Worm (Caenorhabditis elegans) whole organism, L1 larva: ENCODE measurements around the gene F52G3.7.

Experiments used
- C34B4.2 ChIP-seq: sonication (generic microtip); optimal IDR thresholded peaks from 2 replicates; lab custom pipeline; 2017; ENCODE audit warnings: mild to moderate bottlenecking, missing genetic modification characterization, missing compliant biosample characterization
- F16B12.6 ChIP-seq: fragments of 150-350 bp; optimal IDR thresholded peaks from 2 replicates; lab custom pipeline; 2014; ENCODE audit warnings: missing biosample characterization, missing genetic modification characterization
- aha-1 ChIP-seq: fragments of 150-350 bp; optimal IDR thresholded peaks from 2 replicates; lab custom pipeline; 2014; ENCODE audit warnings: missing biosample characterization, missing genetic modification characterization
- blmp-1 ChIP-seq: fragments of 150-350 bp; optimal IDR thresholded peaks from 2 replicates; lab custom pipeline; 2014; ENCODE audit warnings: missing biosample characterization, missing genetic modification characterization
- ceh-82 ChIP-seq, 3 experiments: fragments of 150-350 bp in 1 of 3; sonication (generic microtip) in 2 of 3; optimal IDR thresholded peaks; 2 replicates each; lab custom pipeline; 2014 to 2017; ENCODE audit warnings: missing biosample characterization in 3 of 3, missing genetic modification characterization in 3 of 3
- ceh-88 ChIP-seq: fragments of 200-800 bp; sonication (Bioruptor generic); IDR thresholded peaks from 2 replicates; pipeline ENCODE4 v1.3.6; 2022; ENCODE audit warnings: missing genetic modification characterization, missing compliant biosample characterization
- dpl-1 ChIP-seq, 3 experiments: fragments of 150-350 bp in 2 of 3; sonication (generic microtip) in 1 of 3; optimal IDR thresholded peaks; 2 replicates each; lab custom pipeline; 2014 to 2017; ENCODE audit warnings: missing biosample characterization in 3 of 3, missing genetic modification characterization in 3 of 3, missing genetic modification reagents in 3 of 3
- efl-1 ChIP-seq, 4 experiments: fragments of 150-350 bp; optimal IDR thresholded peaks in 3 of 4; peaks in 1 of 4; 1 replicate in 1 of 4; 2 replicates in 3 of 4; lab custom pipeline; 2014; ENCODE audit warnings: missing biosample characterization in 2 of 4, missing genetic modification characterization in 2 of 4, missing genetic modification reagents in 2 of 4
- elt-2 ChIP-seq: sonication (generic microtip); optimal IDR thresholded peaks from 2 replicates; lab custom pipeline; 2016; ENCODE audit warnings: missing genetic modification characterization, mild to moderate bottlenecking, inconsistent platforms, missing compliant biosample characterization, missing genetic modification reagents
- elt-3 ChIP-seq, 6 experiments: fragments of 150-350 bp in 1 of 6; sonication (generic microtip); optimal IDR thresholded peaks; 2 replicates each; lab custom pipeline; 2017 to 2018; ENCODE audit warnings: missing biosample characterization in 6 of 6, missing genetic modification characterization in 6 of 6, inconsistent platforms in 1 of 6
- fkh-4 ChIP-seq: sonication (generic microtip); optimal IDR thresholded peaks from 2 replicates; lab custom pipeline; 2016; ENCODE audit warnings: missing compliant biosample characterization, missing genetic modification characterization, borderline replicate concordance
- fkh-8 ChIP-seq: sonication (generic microtip); optimal IDR thresholded peaks from 2 replicates; lab custom pipeline; 2016; ENCODE audit warnings: mild to moderate bottlenecking, missing genetic modification characterization, missing compliant biosample characterization
- grh-1 ChIP-seq: fragments of 200-800 bp; sonication (Bioruptor generic); IDR thresholded peaks from 2 replicates; pipeline ENCODE4 v1.3.6; 2022; ENCODE audit warnings: missing genetic modification reagents, missing genetic modification characterization, missing compliant biosample characterization
- hlh-4 ChIP-seq: sonication (generic microtip); optimal IDR thresholded peaks from 2 replicates; lab custom pipeline; 2016; ENCODE audit warnings: mild to moderate bottlenecking, missing genetic modification characterization, missing compliant biosample characterization
- hpl-2 ChIP-seq: fragments of 150-350 bp; optimal IDR thresholded peaks from 2 replicates; lab custom pipeline; 2014; ENCODE audit warnings: missing biosample characterization, missing genetic modification reagents, missing genetic modification characterization
- isw-1 ChIP-seq: fragments of 200-800 bp; sonication (Bioruptor generic); IDR thresholded peaks from 2 replicates; pipeline ENCODE4 v1.3.6; 2022; ENCODE audit warnings: missing genetic modification characterization, missing compliant biosample characterization
- lin-13 ChIP-seq: fragments of 150-350 bp; optimal IDR thresholded peaks from 2 replicates; lab custom pipeline; 2014; ENCODE audit warnings: missing biosample characterization, missing genetic modification reagents, missing genetic modification characterization
- lin-14 ChIP-seq: fragments of 200-800 bp; sonication (Bioruptor generic); optimal IDR thresholded peaks from 2 replicates; lab custom pipeline; 2018; ENCODE audit warnings: mild to moderate bottlenecking, missing genetic modification characterization, moderate library complexity, missing compliant biosample characterization
- lin-35 ChIP-seq, 2 experiments: fragments of 150-350 bp; optimal IDR thresholded peaks; 2 replicates each; lab custom pipeline; 2014; ENCODE audit warnings: missing biosample characterization in 2 of 2, missing genetic modification characterization in 2 of 2, missing genetic modification reagents in 2 of 2
- lin-39 ChIP-seq: fragments of 150-350 bp; optimal IDR thresholded peaks from 2 replicates; lab custom pipeline; 2014; ENCODE audit warnings: missing biosample characterization, missing genetic modification reagents, missing genetic modification characterization
- lsy-2 ChIP-seq, 2 experiments: fragments of 150-350 bp; optimal IDR thresholded peaks; 2 replicates each; lab custom pipeline; 2014; ENCODE audit warnings: missing biosample characterization in 2 of 2, missing genetic modification characterization in 2 of 2
- mab-9 ChIP-seq: fragments of 200-800 bp; sonication (Bioruptor generic); IDR thresholded peaks from 2 replicates; pipeline ENCODE4 v1.3.6; 2022; ENCODE audit warnings: missing genetic modification reagents, missing genetic modification characterization, missing compliant biosample characterization
- mdl-1 ChIP-seq, 2 experiments: fragments of 150-350 bp; optimal IDR thresholded peaks; 2 replicates each; lab custom pipeline; 2014 to 2017; ENCODE audit warnings: missing biosample characterization in 2 of 2, missing genetic modification characterization in 2 of 2, inconsistent platforms in 1 of 2
- mep-1 ChIP-seq: fragments of 150-350 bp; optimal IDR thresholded peaks from 2 replicates; lab custom pipeline; 2014; ENCODE audit warnings: missing biosample characterization, missing genetic modification characterization
- nhr-11 ChIP-seq: fragments of 150-350 bp; optimal IDR thresholded peaks from 2 replicates; lab custom pipeline; 2014; ENCODE audit warnings: missing biosample characterization, missing genetic modification characterization
- nhr-12 ChIP-seq: sonication (generic microtip); optimal IDR thresholded peaks from 2 replicates; lab custom pipeline; 2017; ENCODE audit warnings: missing biosample characterization, missing genetic modification characterization
- nhr-19 ChIP-seq: fragments of 200-800 bp; sonication (Bioruptor generic); conservative IDR thresholded peaks from 2 replicates; pipeline ENCODE4 v1.3.6; 2022; ENCODE audit warnings: missing genetic modification characterization, missing compliant biosample characterization
- nhr-237 ChIP-seq: fragments of 150-350 bp; optimal IDR thresholded peaks from 2 replicates; lab custom pipeline; 2014; ENCODE audit warnings: missing biosample characterization, missing genetic modification characterization
- nhr-28 ChIP-seq: fragments of 150-350 bp; optimal IDR thresholded peaks from 2 replicates; lab custom pipeline; 2014; ENCODE audit warnings: missing biosample characterization, missing genetic modification characterization
- nhr-47 ChIP-seq: sonication (generic microtip); optimal IDR thresholded peaks from 2 replicates; lab custom pipeline; 2016; ENCODE audit warnings: mild to moderate bottlenecking, missing genetic modification characterization, moderate library complexity, missing compliant biosample characterization
- nhr-76 ChIP-seq: sonication (generic microtip); optimal IDR thresholded peaks from 2 replicates; lab custom pipeline; 2017; ENCODE audit warnings: missing biosample characterization, missing genetic modification characterization
- nhr-84 ChIP-seq: sonication (generic microtip); optimal IDR thresholded peaks from 2 replicates; lab custom pipeline; 2017; ENCODE audit warnings: missing biosample characterization, missing genetic modification characterization
- pqm-1 ChIP-seq: sonication (generic microtip); optimal IDR thresholded peaks from 3 replicates; lab custom pipeline; 2017; ENCODE audit warnings: missing biosample characterization, missing genetic modification characterization
- skn-1 ChIP-seq: fragments of 150-350 bp; optimal IDR thresholded peaks from 2 replicates; lab custom pipeline; 2014; ENCODE audit warnings: missing biosample characterization, missing genetic modification characterization
- sox-4 ChIP-seq: sonication (generic microtip); optimal IDR thresholded peaks from 2 replicates; lab custom pipeline; 2016; ENCODE audit warnings: missing genetic modification characterization, missing compliant biosample characterization
- sptf-1 ChIP-seq: fragments of 150-350 bp; optimal IDR thresholded peaks from 2 replicates; lab custom pipeline; 2014; ENCODE audit warnings: missing biosample characterization, missing genetic modification characterization
- unc-130 ChIP-seq: fragments of 150-350 bp; optimal IDR thresholded peaks from 2 replicates; lab custom pipeline; 2017; ENCODE audit warnings: missing biosample characterization, missing genetic modification characterization, inconsistent platforms
- xbp-1 ChIP-seq: sonication (generic microtip); optimal IDR thresholded peaks from 2 replicates; lab custom pipeline; 2016; ENCODE audit warnings: missing genetic modification characterization, missing compliant biosample characterization
- ztf-11 ChIP-seq, 2 experiments: sonication (generic microtip); optimal IDR thresholded peaks; 2 replicates each; lab custom pipeline; 2016 to 2017; ENCODE audit warnings: missing genetic modification characterization in 2 of 2, missing biosample characterization in 1 of 2, missing compliant biosample characterization in 1 of 2

The F52G3.7 gene

ce11 chrX:16962640-16963039 lies 1.1 kb upstream of the F52G3.7 start:
- TF ChIP-seq sptf-1 (tag; lab: Kevin White, UChicago) (no peak), lin-14 (GFP tag; lab: Kevin White, UChicago) (peak; percentile 15)

DNA sequence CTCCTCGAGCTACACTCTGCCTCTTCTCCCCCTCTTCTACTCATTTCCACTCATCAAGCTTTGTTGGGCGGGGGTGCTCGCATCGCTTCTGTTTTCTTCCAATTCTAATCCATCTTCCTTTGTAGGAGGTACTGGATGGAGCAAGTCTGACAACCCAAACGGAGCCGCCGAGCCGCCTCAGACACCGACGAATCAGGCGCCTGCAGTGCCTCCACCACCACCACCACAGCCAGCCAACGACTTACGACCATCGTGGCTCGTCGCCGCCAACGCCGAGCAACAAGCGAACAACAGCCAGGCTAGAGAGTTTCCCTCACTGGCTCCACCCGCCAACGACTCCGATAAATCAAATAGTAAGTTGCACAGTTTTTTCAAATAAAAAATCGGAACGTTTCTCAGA lies 2.2 kb downstream of the F52G3.7 start:
- no peak for TF ChIP-seq elt-3 (tag; optimal IDR thresholded peaks at IDR 0.05; lab: Kevin White, UChicago)
- no peak for TF ChIP-seq hlh-4 (tag; lab: Kevin White, UChicago)
- no peak for TF ChIP-seq hpl-2 (GFP tag; lab: Kevin White, UChicago)
- TF ChIP-seq blmp-1 (tag; lab: Kevin White, UChicago), result no peak
- TF ChIP-seq mep-1 (tag; lab: Kevin White, UChicago), result no peak
- TF ChIP-seq fkh-8 (tag; lab: Kevin White, UChicago), result no peak
- TF ChIP-seq C34B4.2, result no peak
- TF ChIP-seq lin-39 (tag; lab: Kevin White, UChicago), result no peak
- no peak for TF ChIP-seq unc-130 (tag; lab: Kevin White, UChicago)
- TF ChIP-seq grh-1 (GFP tag; lab: Robert Waterston, UW), result no peak
- TF ChIP-seq sox-4 (tag; lab: Kevin White, UChicago), result no peak
- no peak for TF ChIP-seq F16B12.6 (tag; lab: Kevin White, UChicago)
- TF ChIP-seq fkh-4 (tag; lab: Kevin White, UChicago), result no peak
- TF ChIP-seq elt-2 (tag; lab: Kevin White, UChicago), result no peak
- no peak for TF ChIP-seq nhr-19
- no peak for TF ChIP-seq nhr-76
- no peak for TF ChIP-seq mdl-1 (tag; optimal IDR thresholded peaks at IDR 0.05; lab: Kevin White, UChicago)
- no peak for TF ChIP-seq ztf-11 (tag; optimal IDR thresholded peaks at IDR 0.05; lab: Kevin White, UChicago)
- no peak for TF ChIP-seq ceh-88 (GFP tag; lab: Robert Waterston, UW)

ce11 chrX:16967813-16968212 lies 4.1 kb downstream of the F52G3.7 start:
- TF ChIP-seq pqm-1 (tag; lab: Kevin White, UChicago) (no peak), lin-35 (GFP tag; optimal IDR thresholded peaks at IDR 0.05; lab: Kevin White, UChicago) (no peak), nhr-47 (tag; lab: Kevin White, UChicago) (no peak), nhr-84 (no peak), nhr-237 (no peak), fkh-4 (tag; lab: Kevin White, UChicago) (no peak), isw-1 (GFP tag; lab: Robert Waterston, UW) (no peak), skn-1 (tag; lab: Kevin White, UChicago) (no peak), nhr-12 (no peak), unc-130 (tag; lab: Kevin White, UChicago) (no peak), lin-13 (GFP tag; lab: Kevin White, UChicago) (no peak), dpl-1 (GFP tag; optimal IDR thresholded peaks at IDR 0.05; lab: Kevin White, UChicago) (no peak), sox-4 (tag; lab: Kevin White, UChicago) (no peak), efl-1 (optimal IDR thresholded peaks at IDR 0.05; lab: Kevin White, UChicago) (no peak), efl-1 (GFP tag; optimal IDR thresholded peaks at IDR 0.05 in 1 of 2; lab: Kevin White, UChicago) (no peak), aha-1 (no peak), mab-9 (GFP tag; lab: Robert Waterston, UW) (no peak), nhr-19 (no peak), lsy-2 (tag; optimal IDR thresholded peaks at IDR 0.05; lab: Kevin White, UChicago) (no peak), sptf-1 (tag; lab: Kevin White, UChicago) (no peak), ceh-82 (tag; optimal IDR thresholded peaks at IDR 0.05; lab: Kevin White, UChicago) (no peak)

ce11 chrX:16976043-16976442 lies 12.3 kb downstream of the F52G3.7 start, which contains the start of gene F52G3.5:
F52G3.5 (minus strand) TSS chrX:16976143.
- no peak for TF ChIP-seq nhr-11 (tag; lab: Kevin White, UChicago)
- no peak for TF ChIP-seq xbp-1 (tag; lab: Kevin White, UChicago)
- TF ChIP-seq pqm-1 (tag; lab: Kevin White, UChicago), result no peak
- TF ChIP-seq lsy-2 (tag; optimal IDR thresholded peaks at IDR 0.05; lab: Kevin White, UChicago), result no peak
- TF ChIP-seq efl-1 (optimal IDR thresholded peaks at IDR 0.05; lab: Kevin White, UChicago), result no peak
- no peak for TF ChIP-seq efl-1 (GFP tag; optimal IDR thresholded peaks at IDR 0.05 in 1 of 2; lab: Kevin White, UChicago)
- no peak for TF ChIP-seq nhr-28 (tag; lab: Kevin White, UChicago)
- TF ChIP-seq mab-9 (GFP tag; lab: Robert Waterston, UW), result no peak
